Worm (Caenorhabditis elegans) whole organism, L4 larva: Measurements from ENCODE around the gene C01G10.7.
"Not testable (repeated sequence)": the region's sequence is repeated elsewhere in the genome, so short reads cannot be mapped to it uniquely, and the experiment has no call there.

Experiments
- F37D6.2 ChIP-seq: sonication (generic microtip); optimal IDR thresholded peaks from 2 replicates; lab custom pipeline; 2016; ENCODE audit warnings: mild to moderate bottlenecking, missing genetic modification characterization, missing compliant biosample characterization
- R02D3.7 ChIP-seq: fragments of 150-350 bp; sonication (generic microtip); optimal IDR thresholded peaks from 3 replicates; lab custom pipeline; 2014; ENCODE audit warnings: missing biosample characterization, missing genetic modification characterization
- T26A8.4 ChIP-seq: fragments of 200-800 bp; sonication (Bioruptor generic); IDR thresholded peaks from 2 replicates; pipeline ENCODE4 v1.3.6; 2022; ENCODE audit warnings: missing genetic modification characterization, missing compliant biosample characterization
- Y105C5A.15 ChIP-seq: fragments of 200-800 bp; sonication (Bioruptor generic); IDR thresholded peaks from 2 replicates; pipeline ENCODE4 v1.3.6; 2022; ENCODE audit warnings: missing genetic modification characterization, missing compliant biosample characterization
- aha-1 ChIP-seq: fragments of 150-350 bp; peaks from one replicate; lab custom pipeline; 2014; ENCODE audit warnings: missing biosample characterization, missing genetic modification characterization
- ceh-20 ChIP-seq: fragments of 200-800 bp; sonication (Bioruptor generic); IDR thresholded peaks from 2 replicates; pipeline ENCODE4 v1.3.6; 2022; ENCODE audit warnings: missing genetic modification reagents, missing genetic modification characterization, missing compliant biosample characterization
- daf-16 ChIP-seq, 3 experiments: sonication (generic microtip); optimal IDR thresholded peaks; 2 replicates each; lab custom pipeline; 2016 to 2017; ENCODE audit warnings: missing genetic modification characterization in 3 of 3, missing genetic modification reagents in 3 of 3, mild to moderate bottlenecking in 2 of 3, missing compliant biosample characterization in 2 of 3, missing biosample characterization in 1 of 3, moderate library complexity in 1 of 3
- daf-8 ChIP-seq: fragments of 200-800 bp; sonication (Bioruptor generic); IDR thresholded peaks from 2 replicates; pipeline ENCODE4 v1.3.6; 2022; ENCODE audit warnings: missing genetic modification characterization, missing compliant biosample characterization
- dmd-6 ChIP-seq: fragments of 200-800 bp; sonication (Bioruptor generic); IDR thresholded peaks from 2 replicates; pipeline ENCODE4 v1.3.6; 2022; ENCODE audit warnings: missing genetic modification reagents, missing genetic modification characterization, missing compliant biosample characterization
- duxl-1 ChIP-seq: sonication (generic microtip); optimal IDR thresholded peaks from 2 replicates; lab custom pipeline; 2016; ENCODE audit warnings: mild to moderate bottlenecking, missing genetic modification characterization, moderate library complexity, missing compliant biosample characterization; ENCODE audit not compliant: poor library complexity
- egl-43 ChIP-seq: fragments of 200-800 bp; sonication (Bioruptor generic); IDR thresholded peaks from 2 replicates; pipeline ENCODE4 v1.3.6; 2022; ENCODE audit warnings: missing genetic modification reagents, missing genetic modification characterization, missing compliant biosample characterization
- hmg-1.1 ChIP-seq: fragments of 200-800 bp; sonication (Bioruptor generic); IDR thresholded peaks from 2 replicates; pipeline ENCODE4 v1.3.6; 2022; ENCODE audit warnings: missing genetic modification reagents, missing genetic modification characterization, missing compliant biosample characterization
- lin-13 ChIP-seq: fragments of 150-350 bp; optimal IDR thresholded peaks from 2 replicates; lab custom pipeline; 2014; ENCODE audit warnings: missing biosample characterization, missing genetic modification reagents, missing genetic modification characterization
- mxl-3 ChIP-seq: fragments of 200-800 bp; sonication (Bioruptor generic); optimal IDR thresholded peaks from 2 replicates; lab custom pipeline; 2018; ENCODE audit warnings: mild to moderate bottlenecking, missing genetic modification characterization, missing compliant biosample characterization
- nhr-11 ChIP-seq: fragments of 150-350 bp; optimal IDR thresholded peaks from 2 replicates; lab custom pipeline; 2014; ENCODE audit warnings: missing biosample characterization, missing genetic modification characterization
- nhr-28 ChIP-seq: fragments of 150-350 bp; optimal IDR thresholded peaks from 2 replicates; lab custom pipeline; 2014; ENCODE audit warnings: missing biosample characterization, missing genetic modification characterization
- nhr-77 ChIP-seq: fragments of 150-350 bp; optimal IDR thresholded peaks from 2 replicates; lab custom pipeline; 2014; ENCODE audit warnings: missing biosample characterization, missing genetic modification characterization
- pqm-1 ChIP-seq: sonication (generic microtip); optimal IDR thresholded peaks from 2 replicates; lab custom pipeline; 2017; ENCODE audit warnings: missing biosample characterization, missing genetic modification characterization
- saeg-2 ChIP-seq: fragments of 200-800 bp; sonication (Bioruptor generic); IDR thresholded peaks from 2 replicates; pipeline ENCODE4 v1.3.6; 2022; ENCODE audit warnings: missing genetic modification reagents, missing genetic modification characterization, missing compliant biosample characterization
- unc-62 ChIP-seq, 3 experiments: fragments of 150-350 bp in 1 of 3; sonication (generic microtip); optimal IDR thresholded peaks in 2 of 3; peaks in 1 of 3; 1 replicate in 1 of 3; 2 replicates in 2 of 3; lab custom pipeline; 2014 to 2017; ENCODE audit warnings: missing biosample characterization in 3 of 3, missing genetic modification characterization in 3 of 3, missing genetic modification reagents in 3 of 3, missing genotype in 1 of 3
- vab-7 ChIP-seq: fragments of 200-800 bp; sonication (Bioruptor generic); IDR thresholded peaks from 2 replicates; pipeline ENCODE4 v1.3.6; 2022; ENCODE audit warnings: missing genetic modification reagents, missing genetic modification characterization, missing compliant biosample characterization
- zfp-2 ChIP-seq: sonication (generic microtip); optimal IDR thresholded peaks from 2 replicates; lab custom pipeline; 2016; ENCODE audit warnings: mild to moderate bottlenecking, missing genetic modification characterization, missing compliant biosample characterization
- zip-2 ChIP-seq: fragments of 150-350 bp; optimal IDR thresholded peaks from 2 replicates; lab custom pipeline; 2014; ENCODE audit warnings: missing biosample characterization, missing genetic modification characterization
- ztf-11 ChIP-seq: fragments of 150-350 bp; optimal IDR thresholded peaks from 2 replicates; lab custom pipeline; 2014; ENCODE audit warnings: missing biosample characterization, missing genetic modification characterization
- ztf-7 ChIP-seq: fragments of 150-350 bp; optimal IDR thresholded peaks from 2 replicates; lab custom pipeline; 2014; ENCODE audit warnings: missing biosample characterization, missing genetic modification characterization

Gene C01G10.7

ce11 chrV:15036769-15037168, 48.8 kb upstream of the C01G10.7 start, which contains the start of gene melo-3:
Gene melo-3, minus strand, starts transcription at chrV:15036869.
- not testable (repeated sequence) for TF ChIP-seq F37D6.2 (tag; lab: Kevin White, UChicago); dmd-6 (GFP tag; lab: Robert Waterston, UW); unc-62 (GFP tag; optimal IDR thresholded peaks at IDR 0.05 in 1 of 2; lab: Kevin White, UChicago); unc-62 (tag; optimal IDR thresholded peaks at IDR 0.05; lab: Kevin White, UChicago)

DNA sequence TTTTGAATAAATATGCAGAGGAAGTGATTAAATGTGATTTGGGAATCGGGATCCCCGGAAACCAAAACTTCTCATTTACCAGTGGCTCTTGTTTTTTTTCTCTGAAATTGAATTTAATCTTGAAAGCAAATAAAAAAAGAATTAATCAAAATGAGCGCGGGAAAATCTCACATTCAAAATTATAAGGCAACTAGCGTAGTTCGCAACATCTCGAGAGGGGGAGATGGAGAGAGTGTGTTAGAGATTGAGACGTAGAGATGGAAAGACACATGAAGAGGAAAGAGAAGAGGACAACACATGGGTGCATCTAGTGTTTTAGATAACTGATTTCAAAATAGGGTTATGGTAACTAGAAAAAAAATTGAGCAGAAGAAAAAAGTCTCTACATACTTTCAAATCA, 37.4 kb upstream of the C01G10.7 start, which contains the start of gene sdc-3:
sdc-3 (minus strand) TSS at position 101 of the 400 bp plus-strand sequence.
- peak; percentile 19 for TF ChIP-seq mxl-3 (GFP tag; lab: Kevin White, UChicago)
- TF ChIP-seq daf-16 (GFP tag; optimal IDR thresholded peaks at IDR 0.05; lab: Kevin White, UChicago): no peak
- TF ChIP-seq daf-16 (tag; optimal IDR thresholded peaks at IDR 0.05; lab: Kevin White, UChicago): peak; percentile 14
- no peak for TF ChIP-seq nhr-11
- TF ChIP-seq aha-1 (tag; lab: Kevin White, UChicago): peak; percentile 73
- no peak for TF ChIP-seq lin-13 (GFP tag; lab: Kevin White, UChicago)
- TF ChIP-seq R02D3.7 (tag; lab: Kevin White, UChicago): no peak
- peak; percentile 32 for TF ChIP-seq nhr-28 (tag; lab: Kevin White, UChicago)

DNA sequence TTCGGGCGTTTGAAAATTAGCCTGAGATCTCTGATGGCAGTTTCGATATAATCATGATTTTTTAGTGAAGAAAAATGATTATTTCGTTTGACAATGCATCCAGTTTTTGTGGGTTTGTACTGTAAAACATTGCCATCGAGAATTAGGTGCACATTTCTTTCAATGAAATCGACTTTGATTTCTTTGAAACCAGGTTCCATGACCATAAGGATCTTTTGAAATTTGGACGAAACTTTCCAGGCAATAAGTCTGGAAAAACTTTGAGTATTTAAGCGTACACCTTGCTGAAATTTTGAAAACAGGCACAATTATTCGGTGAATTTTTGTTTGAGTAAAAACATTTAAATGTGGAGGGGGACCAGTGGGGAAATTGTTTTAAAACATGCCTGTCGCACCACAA, 33.8 kb upstream of the C01G10.7 start:
- no peak for TF ChIP-seq T26A8.4 (GFP tag; lab: Robert Waterston, UW)
- TF ChIP-seq aha-1 (tag; lab: Kevin White, UChicago): peak; percentile 91

- TF ChIP-seq hmg-1.1 (GFP tag; lab: Robert Waterston, UW) (no peak), nhr-77 (tag; lab: Kevin White, UChicago) (peak; percentile 57), ztf-7 (peak; percentile 62), zip-2 (tag; lab: Kevin White, UChicago) (peak; percentile 82), ztf-11 (no peak), pqm-1 (tag; lab: Kevin White, UChicago) (peak; percentile 24), daf-16 (GFP tag; optimal IDR thresholded peaks at IDR 0.05; lab: Kevin White, UChicago) (no peak), daf-16 (tag; optimal IDR thresholded peaks at IDR 0.05; lab: Kevin White, UChicago) (peak; percentile 59), duxl-1 (tag; lab: Kevin White, UChicago) (no peak), nhr-28 (tag; lab: Kevin White, UChicago) (peak; percentile 43)
Measured at ce11 chrV:15052368-15052767, 33.2 kb upstream of the C01G10.7 start, which contains the start of the genes fbxa-82 and C25D7.5. Gene fbxa-82, minus strand, starts transcription at chrV:15052530. Gene C25D7.5, plus strand, starts transcription at chrV:15052650.

ce11 chrV:15054733-15055132, 30.8 kb upstream of the C01G10.7 start:
- TF ChIP-seq Y105C5A.15 (GFP tag; lab: Robert Waterston, UW): no peak
- peak; percentile 91 for TF ChIP-seq aha-1 (tag; lab: Kevin White, UChicago)

DNA sequence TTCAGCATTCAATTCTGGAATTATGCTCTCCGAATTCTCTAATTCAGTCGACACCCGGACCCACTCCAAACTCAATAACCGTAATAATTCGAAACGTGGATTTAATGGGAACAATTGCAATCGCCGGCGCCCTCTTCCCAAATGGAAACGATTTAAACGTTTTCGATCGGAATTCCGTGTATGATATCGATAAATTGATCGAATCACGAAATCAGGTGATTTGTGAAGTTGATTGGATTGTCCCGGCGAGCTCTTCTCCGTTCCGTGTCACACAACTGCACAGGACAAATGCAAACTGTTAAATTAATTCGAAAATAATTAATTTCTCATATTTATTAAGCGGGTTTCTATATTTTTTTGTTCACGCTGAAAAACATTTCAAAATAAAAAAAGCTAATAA, 29.7 kb upstream of the C01G10.7 start, which contains the start of gene C25D7.16:
C25D7.16 (plus strand) TSS at position 301 of the 400 bp plus-strand sequence.
- TF ChIP-seq aha-1 (tag; lab: Kevin White, UChicago) (peak; percentile 49), zfp-2 (tag; lab: Kevin White, UChicago) (no peak)

DNA sequence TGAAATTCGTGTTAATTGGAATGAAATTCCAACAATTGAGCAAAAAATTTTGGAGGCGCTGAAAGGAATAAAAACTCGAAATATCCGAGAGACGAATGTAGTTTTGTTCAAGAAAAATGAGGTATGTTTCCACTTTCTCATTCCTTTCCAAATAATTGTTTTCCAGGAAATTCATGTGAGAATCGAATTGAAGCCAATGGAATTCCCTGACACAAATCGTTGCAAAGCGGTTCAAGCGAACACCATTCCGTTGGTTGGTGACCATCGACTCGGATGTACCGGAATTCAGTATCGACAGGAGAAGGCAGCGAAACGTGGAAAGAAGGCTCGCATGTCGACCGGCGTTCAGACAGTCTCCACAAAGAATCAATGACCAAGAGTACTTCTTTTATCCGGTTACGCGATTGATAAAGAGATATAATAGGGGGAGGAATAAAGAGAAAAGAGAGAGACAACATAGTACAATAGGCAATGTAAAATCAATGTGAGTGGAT, 29.2 kb upstream of the C01G10.7 start:
- TF ChIP-seq vab-7 (GFP tag; lab: Robert Waterston, UW) (no peak), egl-43 (0 out of 2 replicates have a peak, but pooled peaks have one; percentile 24)
- TF ChIP-seq, all 104 proteins: peak for 1

- no peak for TF ChIP-seq T26A8.4 (GFP tag; lab: Robert Waterston, UW)
- no peak for TF ChIP-seq pqm-1 (tag; lab: Kevin White, UChicago)
- no peak for TF ChIP-seq ceh-20
- no peak for TF ChIP-seq daf-8 (GFP tag; lab: Robert Waterston, UW)
- peak; percentile 92 for TF ChIP-seq aha-1 (tag; lab: Kevin White, UChicago)
- no peak for TF ChIP-seq nhr-11
- TF ChIP-seq saeg-2 (GFP tag; lab: Robert Waterston, UW): no peak
- TF ChIP-seq, all 104 proteins: peak for 1
Measured at ce11 chrV:15057724-15058123, 27.8 kb upstream of the C01G10.7 start.
